Worm (Caenorhabditis elegans): Measurements from ENCODE around the gene R08A2.7.
"Not testable (repeated sequence)": the region's sequence is repeated elsewhere in the genome, so short reads cannot be mapped to it uniquely, and the experiment has no call there.

Gene R08A2.7

DNA sequence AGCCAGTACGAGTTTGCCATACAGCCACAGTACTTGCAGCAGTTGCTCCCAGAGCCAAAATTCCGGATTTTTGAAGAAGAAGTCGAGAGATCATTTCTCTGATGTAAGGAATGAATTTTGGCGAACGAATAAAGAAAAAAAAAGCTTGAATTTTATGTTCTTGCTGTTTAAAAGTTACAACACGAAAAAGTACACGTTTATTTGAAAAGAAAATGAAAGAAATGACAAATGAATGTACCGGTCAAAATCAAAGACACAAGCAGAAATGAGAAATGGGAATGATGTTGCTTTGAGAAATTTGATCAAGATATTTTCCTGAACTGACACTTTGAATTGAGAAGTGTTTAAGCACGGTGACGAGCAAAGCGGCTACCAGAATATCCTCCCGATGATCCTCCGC lies 18.1 kb downstream of the R08A2.7 start, which contains the start of gene Y50E8A.6:
Gene Y50E8A.6 (minus strand): TSS at position 101 of the 400 bp plus-strand sequence.
- TF ChIP-seq ets-7 (tag; optimal IDR thresholded peaks at IDR 0.05) = no peak
- no peak for TF ChIP-seq aly-1 (tag; optimal IDR thresholded peaks at IDR 0.05)
- TF ChIP-seq tra-4 (tag; optimal IDR thresholded peaks at IDR 0.05) = no peak
- TF ChIP-seq hnd-1 (tag; optimal IDR thresholded peaks at IDR 0.05) = no peak
- TF ChIP-seq hmbx-1 (tag; optimal IDR thresholded peaks at IDR 0.05) = no peak
- TF ChIP-seq scrt-1 (GFP tag; IDR thresholded peaks at IDR 0.05) = no peak
- no peak for TF ChIP-seq F13C5.2 (tag; optimal IDR thresholded peaks at IDR 0.05)
- TF ChIP-seq hmg-4 (GFP tag; optimal IDR thresholded peaks at IDR 0.05) = no peak
- no peak for TF ChIP-seq pes-1 (GFP tag; IDR thresholded peaks at IDR 0.05)
- TF ChIP-seq ama-1 (optimal IDR thresholded peaks at IDR 0.05) = no peak
- TF ChIP-seq sea-1 (GFP tag; conservative IDR thresholded peaks at IDR 0.05) = no peak
- TF ChIP-seq ceh-36 (tag; optimal IDR thresholded peaks at IDR 0.05) = no peak
- no peak for TF ChIP-seq flt-1 (GFP tag; IDR thresholded peaks at IDR 0.05)
- no peak for TF ChIP-seq B0310.2 (tag; optimal IDR thresholded peaks at IDR 0.05)
- TF ChIP-seq tbx-11 (GFP tag; IDR thresholded peaks at IDR 0.05) = no peak
- no peak for TF ChIP-seq ceh-13 (GFP tag; optimal IDR thresholded peaks at IDR 0.05)
- no peak for TF ChIP-seq tbx-37 (GFP tag; conservative IDR thresholded peaks at IDR 0.05)

DNA sequence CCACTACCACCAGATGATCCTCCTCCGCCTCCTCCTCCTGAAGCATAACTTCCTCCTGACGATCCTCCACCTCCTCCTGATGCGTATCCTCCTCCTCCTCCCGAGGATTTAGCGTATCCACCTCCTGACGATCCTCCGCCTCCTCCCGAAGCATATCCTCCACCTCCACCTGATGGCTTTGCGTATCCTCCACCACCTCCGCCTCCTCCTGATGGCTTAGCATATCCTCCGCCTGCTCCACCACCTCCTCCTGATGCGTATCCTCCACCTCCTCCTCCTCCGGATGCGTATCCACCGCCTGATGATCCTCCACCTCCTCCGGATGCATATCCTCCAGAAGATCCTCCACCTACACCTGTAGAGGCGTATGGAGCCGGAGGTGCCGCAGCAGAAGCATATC lies 21.7 kb downstream of the R08A2.7 start:
- TF ChIP-seq ets-7 (tag; optimal IDR thresholded peaks at IDR 0.05) (no peak), hnd-1 (tag; optimal IDR thresholded peaks at IDR 0.05) (no peak), pes-1 (GFP tag; IDR thresholded peaks at IDR 0.05) (no peak), ama-1 (optimal IDR thresholded peaks at IDR 0.05) (no peak), tra-4 (tag; optimal IDR thresholded peaks at IDR 0.05) (no peak), hmg-4 (GFP tag; optimal IDR thresholded peaks at IDR 0.05) (no peak), ceh-36 (tag; optimal IDR thresholded peaks at IDR 0.05) (no peak), aly-1 (tag; optimal IDR thresholded peaks at IDR 0.05) (no peak), F13C5.2 (tag; optimal IDR thresholded peaks at IDR 0.05) (no peak), scrt-1 (GFP tag; IDR thresholded peaks at IDR 0.05) (no peak), ceh-13 (GFP tag; optimal IDR thresholded peaks at IDR 0.05) (no peak), flt-1 (GFP tag; IDR thresholded peaks at IDR 0.05) (no peak), B0310.2 (tag; optimal IDR thresholded peaks at IDR 0.05) (no peak)

DNA sequence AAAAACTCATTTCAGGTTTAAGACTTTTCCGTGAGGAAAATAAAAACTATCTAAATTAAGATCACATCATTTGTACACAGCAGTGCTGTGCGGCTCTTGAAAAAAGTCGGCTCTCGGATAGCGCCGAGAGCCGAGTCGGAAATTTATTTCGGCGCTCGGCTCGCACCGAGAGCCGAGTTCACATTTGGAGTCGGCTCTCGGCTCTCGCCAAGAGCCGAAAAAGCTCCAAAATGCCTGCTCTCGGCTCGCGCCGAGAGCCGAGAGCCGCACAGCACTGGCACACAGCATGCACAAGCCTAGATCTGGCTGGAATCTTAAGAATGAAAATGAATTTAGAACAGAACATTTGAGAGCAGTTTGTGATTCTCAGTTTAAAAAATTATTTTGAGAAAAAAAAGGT lies 23.9 kb downstream of the R08A2.7 start:
- TF ChIP-seq ceh-13 (GFP tag; optimal IDR thresholded peaks at IDR 0.05) (no peak), scrt-1 (GFP tag; IDR thresholded peaks at IDR 0.05) (no peak), B0310.2 (tag; optimal IDR thresholded peaks at IDR 0.05) (no peak), tra-4 (tag; optimal IDR thresholded peaks at IDR 0.05) (no peak), pes-1 (GFP tag; IDR thresholded peaks at IDR 0.05) (no peak), hmg-4 (GFP tag; optimal IDR thresholded peaks at IDR 0.05) (no peak), flt-1 (GFP tag; IDR thresholded peaks at IDR 0.05) (no peak)

DNA sequence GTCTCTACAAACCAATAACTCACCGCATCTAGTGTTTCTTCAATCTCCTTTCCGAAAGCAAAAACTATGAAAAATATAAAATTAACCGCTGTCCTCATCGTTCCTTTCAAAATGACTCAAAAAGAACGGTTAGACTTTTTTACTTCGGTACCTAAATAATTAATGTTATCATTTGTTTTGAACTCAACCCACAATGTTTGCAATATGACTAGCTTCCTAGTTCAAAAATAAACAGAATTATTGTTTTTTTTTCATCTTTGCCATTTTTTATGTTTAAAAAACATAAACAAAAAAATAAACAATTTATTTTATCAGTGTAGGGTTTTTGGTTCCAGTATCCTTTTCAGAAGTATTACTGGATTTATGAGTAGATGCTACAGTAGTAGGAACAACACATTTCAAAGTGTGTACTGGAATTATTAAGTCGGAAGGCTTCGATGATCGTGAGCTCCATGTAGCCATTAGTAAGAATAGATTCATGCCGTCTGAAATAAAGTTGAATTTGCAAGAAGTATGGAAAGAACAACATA lies 25.6 kb downstream of the R08A2.7 start, which contains the start of the genes lipl-8 and Y50E8A.22:
Gene lipl-8 (minus strand): TSS at position 101 of the 530 bp plus-strand sequence.
Gene Y50E8A.22 (minus strand): TSS at position 480 of the 530 bp plus-strand sequence.
- TF ChIP-seq tra-4 (tag; optimal IDR thresholded peaks at IDR 0.05) = no peak
- TF ChIP-seq tbx-11 (GFP tag; IDR thresholded peaks at IDR 0.05) = no peak
- no peak for TF ChIP-seq flt-1 (GFP tag; IDR thresholded peaks at IDR 0.05)
- TF ChIP-seq B0310.2 (tag; optimal IDR thresholded peaks at IDR 0.05) = no peak
- TF ChIP-seq tbx-37 (GFP tag; conservative IDR thresholded peaks at IDR 0.05) = no peak
- no peak for TF ChIP-seq hnd-1 (tag; optimal IDR thresholded peaks at IDR 0.05)

DNA sequence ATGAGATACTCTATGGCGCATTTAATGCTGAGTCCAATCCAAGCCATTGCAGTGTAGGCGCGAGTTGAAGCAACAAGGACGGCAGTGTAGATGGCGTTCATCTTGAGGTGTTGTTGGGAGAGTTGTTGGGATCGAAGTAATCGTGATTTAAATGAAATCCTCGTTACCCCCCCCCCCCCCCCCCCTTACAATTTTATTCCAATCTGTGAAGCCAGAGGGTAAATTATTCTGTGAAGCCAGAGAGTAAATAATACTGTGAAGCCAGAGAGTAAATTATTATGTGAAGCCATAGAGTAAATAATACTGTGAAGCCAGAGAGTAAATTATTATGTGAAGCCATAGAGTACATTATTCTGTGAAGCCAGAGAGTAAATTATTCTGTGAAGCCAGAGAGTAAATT lies 27.2 kb downstream of the R08A2.7 start, which contains the start of gene nspa-10:
Gene nspa-10 (minus strand): TSS at position 101 of the 400 bp plus-strand sequence.
- not testable (repeated sequence) for TF ChIP-seq tra-4 (tag; optimal IDR thresholded peaks at IDR 0.05); ceh-13 (GFP tag; optimal IDR thresholded peaks at IDR 0.05); flt-1 (GFP tag; IDR thresholded peaks at IDR 0.05)

DNA sequence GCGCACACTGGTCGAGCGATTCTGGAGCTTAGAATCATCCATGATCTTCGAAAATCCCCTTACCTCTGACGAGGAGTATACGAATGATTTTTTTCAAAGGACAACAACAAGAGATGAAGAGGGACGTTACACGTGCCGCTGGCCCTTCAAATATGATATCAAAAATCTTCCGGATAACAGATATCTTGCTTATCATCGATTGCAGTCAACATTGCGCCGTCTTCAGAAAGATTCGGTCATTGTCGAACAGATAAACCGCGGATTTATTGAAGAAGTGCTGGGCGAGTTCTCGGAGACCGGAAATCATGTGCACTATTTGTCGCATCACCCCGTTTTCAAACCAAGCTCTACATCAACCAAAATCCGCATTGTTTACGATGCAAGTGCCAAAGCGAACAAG lies 39.4 kb downstream of the R08A2.7 start:
- TF ChIP-seq hmbx-1 (tag; optimal IDR thresholded peaks at IDR 0.05) (no peak), hmg-4 (GFP tag; optimal IDR thresholded peaks at IDR 0.05) (no peak), aly-1 (tag; optimal IDR thresholded peaks at IDR 0.05) (no peak), F13C5.2 (tag; optimal IDR thresholded peaks at IDR 0.05) (no peak), sea-1 (GFP tag; conservative IDR thresholded peaks at IDR 0.05) (no peak), ets-7 (tag; optimal IDR thresholded peaks at IDR 0.05) (no peak), ama-1 (optimal IDR thresholded peaks at IDR 0.05) (no peak), scrt-1 (GFP tag; IDR thresholded peaks at IDR 0.05) (no peak), pes-1 (GFP tag; IDR thresholded peaks at IDR 0.05) (no peak), ceh-36 (tag; optimal IDR thresholded peaks at IDR 0.05) (no peak), flt-1 (GFP tag; IDR thresholded peaks at IDR 0.05) (no peak), ceh-13 (GFP tag; optimal IDR thresholded peaks at IDR 0.05) (no peak), tbx-37 (GFP tag; conservative IDR thresholded peaks at IDR 0.05) (no peak), tbx-11 (GFP tag; IDR thresholded peaks at IDR 0.05) (no peak), B0310.2 (tag; optimal IDR thresholded peaks at IDR 0.05) (no peak)

DNA sequence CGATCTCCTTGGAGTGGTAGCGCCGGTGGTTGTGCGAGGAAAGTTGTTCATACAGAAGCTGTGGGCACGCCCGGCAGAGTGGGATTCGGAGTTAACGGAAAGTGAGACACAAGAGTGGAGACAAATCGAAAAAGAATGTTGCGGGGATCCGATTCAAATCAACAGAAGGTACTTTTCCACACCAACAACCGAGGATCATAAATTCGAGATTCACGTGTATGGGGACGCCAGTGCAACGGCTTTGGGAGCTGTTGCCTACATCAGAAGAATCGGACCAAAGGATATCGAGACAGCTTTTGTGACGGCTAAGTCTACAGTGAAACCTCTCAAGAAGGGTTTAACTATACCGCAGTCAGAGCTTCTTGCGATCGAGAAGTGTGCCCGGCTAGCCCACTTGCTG lies 40.5 kb downstream of the R08A2.7 start:
- no peak for TF ChIP-seq scrt-1 (GFP tag; IDR thresholded peaks at IDR 0.05)

DNA sequence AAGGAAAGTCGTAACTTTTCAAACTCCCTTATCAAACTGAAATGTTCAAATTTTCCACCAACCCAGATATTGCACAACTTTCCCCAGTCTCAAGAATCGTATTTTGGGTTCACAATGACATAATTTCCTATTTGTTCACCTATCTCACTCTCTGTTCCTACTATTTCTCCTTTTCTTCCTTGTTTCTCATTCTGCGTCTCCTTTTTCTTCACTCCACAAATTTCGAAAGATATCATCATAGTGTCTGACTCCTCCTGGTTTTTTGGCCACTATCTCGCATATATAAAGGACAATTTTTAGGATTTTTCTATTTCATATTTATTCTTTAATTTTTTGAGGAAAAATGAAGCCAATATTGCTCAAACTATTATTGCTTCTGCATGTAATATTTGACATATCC lies 49.9 kb downstream of the R08A2.7 start, which contains the start of gene haf-7:
Gene haf-7 (plus strand): TSS at position 211 of the 400 bp plus-strand sequence.
- TF ChIP-seq ama-1 (optimal IDR thresholded peaks at IDR 0.05) (no peak), flt-1 (GFP tag; IDR thresholded peaks at IDR 0.05) (no peak), tra-4 (tag; optimal IDR thresholded peaks at IDR 0.05) (no peak), hnd-1 (tag; optimal IDR thresholded peaks at IDR 0.05) (no peak), hmg-4 (GFP tag; optimal IDR thresholded peaks at IDR 0.05) (no peak), tbx-11 (GFP tag; IDR thresholded peaks at IDR 0.05) (no peak), tbx-37 (GFP tag; conservative IDR thresholded peaks at IDR 0.05) (no peak), F13C5.2 (tag; optimal IDR thresholded peaks at IDR 0.05) (no peak), ceh-13 (GFP tag; optimal IDR thresholded peaks at IDR 0.05) (no peak), aly-1 (tag; optimal IDR thresholded peaks at IDR 0.05) (no peak), pes-1 (GFP tag; IDR thresholded peaks at IDR 0.05) (no peak), scrt-1 (GFP tag; IDR thresholded peaks at IDR 0.05) (no peak), ets-7 (tag; optimal IDR thresholded peaks at IDR 0.05) (no peak), B0310.2 (tag; optimal IDR thresholded peaks at IDR 0.05) (no peak), ceh-36 (tag; optimal IDR thresholded peaks at IDR 0.05) (no peak), hmbx-1 (tag; optimal IDR thresholded peaks at IDR 0.05) (no peak), sea-1 (GFP tag; conservative IDR thresholded peaks at IDR 0.05) (no peak)

All from whole organism, early embryonic.